Worm (Caenorhabditis elegans): ENCODE measurements around the gene ttc-39B.
A peak's percentile ranks its signal among the peaks of the same experiment; 100 is the strongest.

ttc-39B gene

ce11 chrII:6311459-6311858, 22.3 kb downstream of the ttc-39B start:
- TF ChIP-seq odd-2 (tag; optimal IDR thresholded peaks at IDR 0.05) (no peak), pqm-1 (tag; optimal IDR thresholded peaks at IDR 0.05) (no peak), unc-3 (GFP tag; conservative IDR thresholded peaks at IDR 0.05) (no peak), unc-3 (tag; optimal IDR thresholded peaks at IDR 0.05) (no peak), ttx-3 (tag; optimal IDR thresholded peaks at IDR 0.05) (no peak), nfya-1 (tag; optimal IDR thresholded peaks at IDR 0.05) (no peak), fax-1 (tag; optimal IDR thresholded peaks at IDR 0.05) (no peak), sox-4 (tag; optimal IDR thresholded peaks at IDR 0.05) (no peak), ceh-2 (tag; optimal IDR thresholded peaks at IDR 0.05) (no peak), hlh-13 (GFP tag; optimal IDR thresholded peaks at IDR 0.05) (no peak)

ce11 chrII:6309198-6309597, 24.6 kb downstream of the ttc-39B start, which contains the start of gene glb-10:
Gene glb-10 (minus strand): TSS chrII:6309298.
- no peak for TF ChIP-seq ceh-14 (tag; optimal IDR thresholded peaks at IDR 0.05)
- no peak for TF ChIP-seq C38D4.7 (GFP tag; optimal IDR thresholded peaks at IDR 0.05)
- TF ChIP-seq K09A11.1 (tag; optimal IDR thresholded peaks at IDR 0.05; ENCODE audit: insufficient read depth) = no peak
- TF ChIP-seq ceh-6 (GFP tag; optimal IDR thresholded peaks at IDR 0.05) = no peak
- TF ChIP-seq hlh-15 (tag; optimal IDR thresholded peaks at IDR 0.05) = no peak
- no peak for TF ChIP-seq mec-3 (tag; optimal IDR thresholded peaks at IDR 0.05; ENCODE audit: borderline replicate concordance)
- no peak for TF ChIP-seq ceh-34 (tag; optimal IDR thresholded peaks at IDR 0.05)

ce11 chrII:6306125-6306524, 27.7 kb downstream of the ttc-39B start, which contains the start of gene C29F5.8:
Gene C29F5.8 (plus strand): TSS chrII:6306425.
- no peak for TF ChIP-seq K09A11.1 (tag; optimal IDR thresholded peaks at IDR 0.05; ENCODE audit: insufficient read depth)
- no peak for TF ChIP-seq zip-5 (tag; optimal IDR thresholded peaks at IDR 0.05)
- no peak for TF ChIP-seq mec-3 (tag; optimal IDR thresholded peaks at IDR 0.05; ENCODE audit: borderline replicate concordance)
- TF ChIP-seq hlh-13 (GFP tag; optimal IDR thresholded peaks at IDR 0.05) = no peak
- TF ChIP-seq unc-3 (GFP tag; conservative IDR thresholded peaks at IDR 0.05) = no peak
- no peak for TF ChIP-seq unc-3 (tag; optimal IDR thresholded peaks at IDR 0.05)

DNA sequence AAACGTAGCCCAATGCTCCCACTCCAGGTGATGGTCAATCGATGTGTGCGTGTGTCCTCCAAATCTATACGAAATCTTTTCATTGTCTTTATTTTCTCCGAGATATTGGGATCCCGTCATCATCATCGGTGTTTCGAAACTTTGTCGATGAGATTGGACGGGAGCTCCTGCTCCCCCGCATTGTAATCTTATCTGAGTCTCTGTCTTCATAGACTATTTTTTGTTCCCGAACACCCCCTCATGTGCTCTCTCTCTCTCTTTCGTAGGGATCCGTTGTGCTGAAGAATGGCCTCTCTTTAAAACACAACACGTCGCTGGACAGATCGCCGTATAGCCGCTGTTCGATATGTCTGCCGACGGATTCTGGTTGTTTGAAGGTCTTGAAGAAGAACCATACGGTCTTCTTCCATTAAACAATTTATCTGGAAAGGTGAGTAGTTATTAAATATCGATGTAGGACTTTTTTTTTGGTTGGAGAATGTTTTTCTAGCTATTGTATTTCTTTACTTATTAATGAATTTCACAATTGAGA, 30.5 kb downstream of the ttc-39B start, which contains the start of gene C29F5.1:
Gene C29F5.1 (plus strand): TSS at position 317 of the 532 bp plus-strand sequence.
- peak; percentile 29 for TF ChIP-seq rnt-1 (tag; optimal IDR thresholded peaks at IDR 0.05)
- peak; percentile 69 for TF ChIP-seq ceh-18 (tag; optimal IDR thresholded peaks at IDR 0.05)
- no peak for TF ChIP-seq C08G9.2 (tag; optimal IDR thresholded peaks at IDR 0.05)
- TF ChIP-seq unc-55 (GFP tag; optimal IDR thresholded peaks at IDR 0.05) = peak; percentile 9
- TF ChIP-seq sox-2 (GFP tag; IDR thresholded peaks at IDR 0.05) = no peak

- TF ChIP-seq hlh-6 (tag; optimal IDR thresholded peaks at IDR 0.05) (no peak), pax-1 (tag; optimal IDR thresholded peaks at IDR 0.05) (no peak), pat-9 (tag; optimal IDR thresholded peaks at IDR 0.05) (no peak), ref-2 (tag; optimal IDR thresholded peaks at IDR 0.05) (no peak), ama-1 (optimal IDR thresholded peaks at IDR 0.05) (no peak), tbx-7 (tag; optimal IDR thresholded peaks at IDR 0.05) (no peak), ceh-14 (tag; optimal IDR thresholded peaks at IDR 0.05) (no peak), pqm-1 (tag; optimal IDR thresholded peaks at IDR 0.05) (no peak), pha-4 (tag; optimal IDR thresholded peaks at IDR 0.05) (no peak), mec-3 (tag; optimal IDR thresholded peaks at IDR 0.05; ENCODE audit: borderline replicate concordance) (no peak), unc-55 (GFP tag; optimal IDR thresholded peaks at IDR 0.05) (no peak), rnt-1 (tag; optimal IDR thresholded peaks at IDR 0.05) (no peak), sox-2 (GFP tag; IDR thresholded peaks at IDR 0.05) (no peak), ceh-34 (tag; optimal IDR thresholded peaks at IDR 0.05) (no peak), tbx-2 (tag; optimal IDR thresholded peaks at IDR 0.05) (no peak), ceh-24 (tag; optimal IDR thresholded peaks at IDR 0.05) (no peak), ceh-9 (tag; optimal IDR thresholded peaks at IDR 0.05) (no peak), syd-9 (tag; optimal IDR thresholded peaks at IDR 0.05) (no peak)
These were observed 39.5 kb downstream of the ttc-39B start, which contains the start of gene mps-1 for ce11 chrII:6294261-6294660. Gene mps-1 (minus strand): TSS chrII:6294361.
